Worm (Caenorhabditis elegans) whole organism, L4/young adult: Measurements from ENCODE around the gene fip-3.

Source experiments
- W03F9.2 ChIP-seq: fragments of 150-350 bp; optimal IDR thresholded peaks from 2 replicates; lab custom pipeline; 2014; ENCODE audit warnings: missing biosample characterization, missing genetic modification characterization
- dao-5 ChIP-seq: sonication (generic microtip); optimal IDR thresholded peaks from 2 replicates; lab custom pipeline; 2016; ENCODE audit warnings: missing genotype, missing genetic modification characterization, moderate library complexity, missing compliant biosample characterization
- him-1 ChIP-seq: sonication (generic microtip); optimal IDR thresholded peaks from 2 replicates; lab custom pipeline; 2016; ENCODE audit warnings: missing genotype, missing genetic modification reagents, missing genetic modification characterization, missing compliant biosample characterization

ce11 chrIII:8555682-8556081, 33.6 kb downstream of the fip-3 start:
- no peak for TF ChIP-seq W03F9.2 (tag; lab: Kevin White, UChicago)
- no peak for TF ChIP-seq him-1
- no peak for TF ChIP-seq dao-5 (tag; lab: Kevin White, UChicago)
